Worm (Caenorhabditis elegans) whole organism, young adult: ENCODE data around the gene F38B7.10.

Experiments used
- B0261.1 ChIP-seq: sonication (generic microtip); optimal IDR thresholded peaks from 2 replicates; lab custom pipeline; 2016; ENCODE audit warnings: mild to moderate bottlenecking, missing genetic modification characterization, moderate library complexity, missing compliant biosample characterization
- Y79H2A.3 ChIP-seq: fragments of 200-800 bp; sonication (Bioruptor generic); conservative IDR thresholded peaks from 2 replicates; pipeline ENCODE4 v1.3.6; 2022; ENCODE audit warnings: missing genetic modification reagents, missing genetic modification characterization, missing compliant biosample characterization
- dpl-1 ChIP-seq: fragments of 150-350 bp; optimal IDR thresholded peaks from 2 replicates; lab custom pipeline; 2014; ENCODE audit warnings: missing biosample characterization, missing genetic modification reagents, missing genetic modification characterization
- hmg-20 ChIP-seq: fragments of 200-800 bp; sonication (Bioruptor generic); IDR thresholded peaks from 2 replicates; pipeline ENCODE4 v1.3.6; 2022; ENCODE audit warnings: missing genetic modification reagents, missing genetic modification characterization, missing compliant biosample characterization
- madf-8 ChIP-seq: fragments of 200-800 bp; sonication (Bioruptor generic); conservative IDR thresholded peaks from 2 replicates; pipeline ENCODE4 v1.3.6; 2022; ENCODE audit warnings: missing genetic modification reagents, missing genetic modification characterization, missing compliant biosample characterization

DNA sequence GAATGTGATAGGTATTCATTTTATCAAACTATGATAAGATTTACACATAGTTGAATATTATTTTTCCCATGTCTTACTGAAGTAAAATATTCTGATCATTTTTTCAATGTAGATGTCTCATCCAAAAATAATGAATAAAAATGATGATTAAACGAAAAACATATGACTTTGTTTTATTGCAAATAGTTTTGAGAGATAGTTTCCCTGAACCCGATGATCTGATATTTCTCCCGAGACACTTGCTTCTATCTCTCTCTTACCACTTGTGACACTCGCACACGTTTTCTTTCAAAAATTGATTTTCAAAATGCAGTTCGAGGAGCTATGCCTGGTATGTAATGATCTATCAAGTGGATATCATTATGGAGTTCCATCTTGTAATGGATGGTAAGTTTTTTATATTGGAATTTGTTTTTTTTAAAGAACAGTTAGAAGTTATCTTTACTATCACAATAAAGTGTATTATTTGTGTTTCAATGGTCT is 24.9 kb downstream of the F38B7.10 start, which contains the start of the genes nhr-101 and pms-2:
- no peak for TF ChIP-seq hmg-20 (GFP tag; lab: Robert Waterston, UW)
- no peak for TF ChIP-seq madf-8 (GFP tag; lab: Robert Waterston, UW)
- no peak for TF ChIP-seq dpl-1 (GFP tag; lab: Kevin White, UChicago)
- no peak for TF ChIP-seq B0261.1 (tag; lab: Kevin White, UChicago)
- no peak for TF ChIP-seq Y79H2A.3 (GFP tag; lab: Robert Waterston, UW)
